Fruit fly (Drosophila melanogaster) whole organism, embryonic: ENCODE results near the gene Sur-8.

Experiments
- CG32772 ChIP-seq: fragments of 200-800 bp; sonication (Bioruptor generic); IDR thresholded peaks from 2 replicates; pipeline ENCODE4 v1.3.6; 2022; ENCODE audit warnings: missing biosample characterization, missing genetic modification characterization
- CG4404 ChIP-seq: fragments of 200-800 bp; sonication (Bioruptor generic); IDR thresholded peaks from 2 replicates; pipeline ENCODE4 v1.3.6; 2022; ENCODE audit warnings: missing biosample characterization, missing genetic modification characterization
- Sry-β ChIP-seq: fragments of 200-800 bp; sonication (Bioruptor generic); optimal IDR thresholded peaks from 2 replicates; lab custom pipeline; 2018; ENCODE audit warnings: missing biosample characterization, mild to moderate bottlenecking, missing genetic modification characterization, moderate library complexity
- Usf ChIP-seq: fragments of 200-800 bp; sonication (Bioruptor generic); optimal IDR thresholded peaks from 2 replicates; lab custom pipeline; 2017; ENCODE audit warnings: missing genotype, missing biosample characterization, missing genetic modification characterization
- br ChIP-seq: fragments of >200 bp; optimal IDR thresholded peaks from 2 replicates; lab custom pipeline; 2017
- en ChIP-seq: fragments of 200-800 bp; sonication (Bioruptor generic); optimal IDR thresholded peaks from 2 replicates; lab custom pipeline; 2016; ENCODE audit warnings: missing biosample characterization, missing genetic modification characterization
- zfh1 ChIP-seq: fragments of 200-800 bp; sonication (Bioruptor generic); IDR thresholded peaks from 3 replicates; pipeline ENCODE4 v1.3.6; 2022; ENCODE audit warnings: missing biosample characterization, missing genetic modification characterization

DNA sequence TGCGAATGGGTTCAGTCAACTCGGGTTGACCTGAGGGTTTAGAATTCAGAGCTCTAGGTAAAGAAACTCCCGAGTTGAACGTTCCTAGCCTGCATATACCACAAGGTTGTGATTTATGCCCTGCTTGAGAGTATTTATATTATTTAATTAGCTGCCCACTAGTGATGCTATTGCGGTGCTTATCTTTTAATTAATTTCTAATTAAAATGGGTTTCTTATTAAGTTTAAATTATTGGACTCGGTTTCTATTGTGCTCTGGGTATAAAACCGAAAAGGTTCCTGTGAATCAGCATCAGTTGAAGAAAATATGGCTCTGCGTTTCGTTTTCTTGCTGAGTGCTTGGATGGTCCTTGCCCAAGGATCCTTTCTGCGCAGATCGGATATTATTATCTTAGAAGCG, 13.1 kb upstream of the Sur-8 start, which contains the start of gene CG5866:
- TF ChIP-seq Usf (GFP tag; lab: Kevin White, UChicago) (no peak), br (lab: Kevin White, UChicago) (no peak), CG4404 (GFP tag; lab: Robert Waterston, UW) (no peak), Sry-β (GFP tag; lab: Kevin White, UChicago) (no peak), en (GFP tag; lab: Kevin White, UChicago) (no peak), zfh1 (no peak), CG32772 (no peak)
